Worm (Caenorhabditis elegans) whole organism, late embryonic: Measurements from ENCODE around the gene snfc-5.
A peak's percentile ranks its signal among the peaks of the same experiment; 100 is the strongest.

Experiments
- C38D4.7 ChIP-seq: fragments of 200-800 bp; sonication (Bioruptor generic); optimal IDR thresholded peaks from 2 replicates; lab custom pipeline; 2018; ENCODE audit warnings: mild to moderate bottlenecking, missing genetic modification characterization, moderate library complexity, missing compliant biosample characterization
- K09A11.1 ChIP-seq: sonication (generic microtip); optimal IDR thresholded peaks from 2 replicates; lab custom pipeline; 2017; ENCODE audit warnings: antibody characterized with exemption, mild to moderate bottlenecking, missing genetic modification characterization, missing compliant biosample characterization; ENCODE audit not compliant: insufficient read depth
- T23F11.4 ChIP-seq: fragments of 200-800 bp; sonication (Bioruptor generic); optimal IDR thresholded peaks from 2 replicates; lab custom pipeline; 2018; ENCODE audit warnings: mild to moderate bottlenecking, missing genetic modification characterization, missing compliant biosample characterization
- Y22D7AL.16 ChIP-seq: sonication (generic microtip); optimal IDR thresholded peaks from 2 replicates; lab custom pipeline; 2016; ENCODE audit warnings: missing genetic modification characterization, missing compliant biosample characterization
- ahr-1 ChIP-seq: sonication (generic microtip); optimal IDR thresholded peaks from 2 replicates; lab custom pipeline; 2016; ENCODE audit warnings: missing genetic modification characterization, missing compliant biosample characterization
- ceh-14 ChIP-seq: sonication (generic microtip); optimal IDR thresholded peaks from 2 replicates; lab custom pipeline; 2016; ENCODE audit warnings: missing genotype, missing genetic modification characterization, missing compliant biosample characterization
- ceh-18 ChIP-seq: sonication (generic microtip); optimal IDR thresholded peaks from 2 replicates; lab custom pipeline; 2016; ENCODE audit warnings: missing genetic modification characterization, missing compliant biosample characterization
- ceh-2 ChIP-seq: sonication (generic microtip); optimal IDR thresholded peaks from 2 replicates; lab custom pipeline; 2016; ENCODE audit warnings: missing genotype, missing genetic modification characterization, missing compliant biosample characterization
- ceh-24 ChIP-seq: sonication (generic microtip); optimal IDR thresholded peaks from 2 replicates; lab custom pipeline; 2016; ENCODE audit warnings: mild to moderate bottlenecking, missing genetic modification characterization, missing compliant biosample characterization
- ceh-34 ChIP-seq: sonication (generic microtip); optimal IDR thresholded peaks from 2 replicates; lab custom pipeline; 2016; ENCODE audit warnings: mild to moderate bottlenecking, missing genetic modification characterization, missing compliant biosample characterization
- ceh-45 ChIP-seq: fragments of 200-800 bp; sonication (Bioruptor generic); IDR thresholded peaks from 2 replicates; pipeline ENCODE4 v1.3.6; 2022; ENCODE audit warnings: missing genetic modification reagents, missing genetic modification characterization, missing compliant biosample characterization
- ceh-6 ChIP-seq: fragments of 200-800 bp; sonication (Bioruptor generic); optimal IDR thresholded peaks from 2 replicates; lab custom pipeline; 2018; ENCODE audit warnings: mild to moderate bottlenecking, missing genetic modification characterization, missing compliant biosample characterization
- ceh-9 ChIP-seq: sonication (generic microtip); optimal IDR thresholded peaks from 2 replicates; lab custom pipeline; 2016; ENCODE audit warnings: mild to moderate bottlenecking, missing genetic modification characterization, inconsistent platforms, missing compliant biosample characterization
- che-1 ChIP-seq: sonication (generic microtip); optimal IDR thresholded peaks from 2 replicates; lab custom pipeline; 2016; ENCODE audit warnings: mild to moderate bottlenecking, missing genetic modification characterization, missing compliant biosample characterization
- elt-2 ChIP-seq: sonication (generic microtip); optimal IDR thresholded peaks from 2 replicates; lab custom pipeline; 2016; ENCODE audit warnings: missing genetic modification reagents, missing genetic modification characterization, missing compliant biosample characterization
- elt-4 ChIP-seq: sonication (generic microtip); optimal IDR thresholded peaks from 2 replicates; lab custom pipeline; 2016; ENCODE audit warnings: missing genetic modification characterization, missing compliant biosample characterization
- ets-4 ChIP-seq: sonication (generic microtip); optimal IDR thresholded peaks from 2 replicates; lab custom pipeline; 2016; ENCODE audit warnings: missing genetic modification characterization, missing compliant biosample characterization
- eyg-1 ChIP-seq: sonication (generic microtip); optimal IDR thresholded peaks from 2 replicates; lab custom pipeline; 2016; ENCODE audit warnings: missing genotype, missing genetic modification characterization, missing compliant biosample characterization
- fax-1 ChIP-seq: sonication (generic microtip); optimal IDR thresholded peaks from 2 replicates; lab custom pipeline; 2016; ENCODE audit warnings: missing genotype, missing genetic modification characterization, missing compliant biosample characterization
- fkh-6 ChIP-seq: sonication (generic microtip); optimal IDR thresholded peaks from 2 replicates; lab custom pipeline; 2016; ENCODE audit warnings: missing genetic modification characterization, missing compliant biosample characterization
- hlh-15 ChIP-seq: sonication (generic microtip); optimal IDR thresholded peaks from 2 replicates; lab custom pipeline; 2016; ENCODE audit warnings: missing genetic modification characterization, missing compliant biosample characterization
- hlh-30 ChIP-seq: sonication (generic microtip); optimal IDR thresholded peaks from 2 replicates; lab custom pipeline; 2017; ENCODE audit warnings: antibody characterized with exemption, missing genetic modification characterization, missing compliant biosample characterization; ENCODE audit not compliant: insufficient read depth
- hlh-6 ChIP-seq: sonication (generic microtip); optimal IDR thresholded peaks from 2 replicates; lab custom pipeline; 2016; ENCODE audit warnings: missing genotype, missing genetic modification characterization, missing compliant biosample characterization
- lim-6 ChIP-seq: sonication (generic microtip); optimal IDR thresholded peaks from 2 replicates; lab custom pipeline; 2016; ENCODE audit warnings: missing genetic modification characterization, missing compliant biosample characterization
- lin-11 ChIP-seq: fragments of 200-800 bp; sonication (Bioruptor generic); optimal IDR thresholded peaks from 2 replicates; lab custom pipeline; 2018; ENCODE audit warnings: mild to moderate bottlenecking, missing genetic modification characterization, missing compliant biosample characterization
- nfya-1 ChIP-seq: sonication (generic microtip); optimal IDR thresholded peaks from 2 replicates; lab custom pipeline; 2017; ENCODE audit warnings: missing genetic modification characterization, mild to moderate bottlenecking, missing compliant biosample characterization, antibody characterized with exemption, moderate library complexity
- nhr-11 ChIP-seq: fragments of 150-350 bp; optimal IDR thresholded peaks from 2 replicates; lab custom pipeline; 2014; ENCODE audit warnings: missing biosample characterization, missing genetic modification characterization
- nhr-232 ChIP-seq: sonication (generic microtip); optimal IDR thresholded peaks from 2 replicates; lab custom pipeline; 2016; ENCODE audit warnings: missing genetic modification characterization, missing compliant biosample characterization
- pat-9 ChIP-seq: fragments of 200-800 bp; sonication (Bioruptor generic); optimal IDR thresholded peaks from 2 replicates; lab custom pipeline; 2018; ENCODE audit warnings: mild to moderate bottlenecking, missing genetic modification characterization, moderate library complexity, missing compliant biosample characterization
- pha-2 ChIP-seq: sonication (generic microtip); optimal IDR thresholded peaks from 2 replicates; lab custom pipeline; 2017; ENCODE audit warnings: mild to moderate bottlenecking, missing genetic modification characterization, missing compliant biosample characterization
- pqm-1 ChIP-seq: sonication (generic microtip); optimal IDR thresholded peaks from 2 replicates; lab custom pipeline; 2016; ENCODE audit warnings: missing genetic modification characterization, missing compliant biosample characterization
- rnt-1 ChIP-seq: sonication (generic microtip); optimal IDR thresholded peaks from 2 replicates; lab custom pipeline; 2016; ENCODE audit warnings: missing genetic modification characterization, missing compliant biosample characterization
- sox-2 ChIP-seq: fragments of 200-800 bp; sonication (Bioruptor generic); IDR thresholded peaks from 2 replicates; pipeline ENCODE4 v1.3.6; 2022; ENCODE audit warnings: missing genetic modification reagents, missing genetic modification characterization, missing compliant biosample characterization
- syd-9 ChIP-seq: sonication (generic microtip); optimal IDR thresholded peaks from 2 replicates; lab custom pipeline; 2016; ENCODE audit warnings: mild to moderate bottlenecking, missing genetic modification characterization, moderate library complexity, missing compliant biosample characterization
- tbx-2 ChIP-seq: sonication (generic microtip); optimal IDR thresholded peaks from 2 replicates; lab custom pipeline; 2016; ENCODE audit warnings: missing genetic modification characterization, missing compliant biosample characterization
- tbx-7 ChIP-seq: sonication (generic microtip); optimal IDR thresholded peaks from 2 replicates; lab custom pipeline; 2016; ENCODE audit warnings: missing genotype, missing genetic modification characterization, missing compliant biosample characterization
- ttx-3 ChIP-seq: sonication (generic microtip); optimal IDR thresholded peaks from 2 replicates; lab custom pipeline; 2016; ENCODE audit warnings: missing genetic modification reagents, missing genetic modification characterization, missing compliant biosample characterization
- unc-42 ChIP-seq: sonication (generic microtip); optimal IDR thresholded peaks from 2 replicates; lab custom pipeline; 2016; ENCODE audit warnings: missing genotype, missing genetic modification characterization, missing compliant biosample characterization
- zip-5 ChIP-seq: sonication (generic microtip); optimal IDR thresholded peaks from 2 replicates; lab custom pipeline; 2016; ENCODE audit warnings: missing genetic modification characterization, missing compliant biosample characterization

The snfc-5 gene

DNA sequence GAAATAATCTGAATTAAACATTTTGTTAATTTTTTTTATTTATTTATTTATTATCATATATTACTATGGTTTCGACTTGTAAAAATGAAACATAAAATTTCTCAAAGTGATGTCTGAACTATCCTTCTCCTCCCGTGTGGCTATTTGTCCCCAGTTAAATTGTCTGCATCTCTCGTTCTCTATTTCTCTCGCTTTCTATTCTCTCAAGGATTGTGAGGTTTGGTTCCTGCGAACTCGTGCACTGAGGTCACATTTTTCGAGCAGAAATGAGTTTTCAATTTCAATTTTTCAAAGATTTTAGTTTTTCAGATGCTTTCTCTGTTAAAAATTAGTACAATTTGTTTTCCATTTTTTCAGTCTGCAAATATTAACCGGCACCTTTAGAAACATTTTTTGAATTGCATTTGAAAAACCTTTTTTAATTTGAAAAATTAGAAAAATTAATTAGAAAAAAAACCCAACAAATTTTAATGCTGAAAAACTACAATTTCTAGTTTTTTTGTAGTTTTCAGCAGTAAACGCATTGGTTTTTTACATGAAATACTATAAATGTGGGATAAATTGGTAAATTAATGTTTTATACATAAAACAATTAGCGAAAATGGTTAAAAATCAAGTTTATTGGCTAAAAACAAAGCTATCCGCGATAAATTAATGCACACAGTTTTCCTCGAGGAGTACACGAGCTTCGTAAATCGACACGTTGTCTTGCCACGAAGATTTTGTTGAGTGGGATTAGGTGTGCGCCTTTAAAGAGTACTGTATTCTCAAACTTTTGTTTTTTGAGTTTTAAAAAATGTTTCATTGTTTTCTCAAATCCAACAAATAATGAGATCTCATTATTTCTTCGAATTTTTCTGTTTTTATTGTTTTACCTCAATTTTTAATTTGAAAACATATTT is 7.8 kb downstream of the snfc-5 start:
- TF ChIP-seq Y22D7AL.16 (tag; lab: Kevin White, UChicago) (no peak), elt-4 (tag; lab: Kevin White, UChicago) (no peak), ceh-9 (no peak), rnt-1 (tag; lab: Kevin White, UChicago) (no peak), nhr-11 (tag; lab: Kevin White, UChicago) (no peak), ceh-45 (no peak), ttx-3 (tag; lab: Kevin White, UChicago) (no peak), hlh-15 (no peak), tbx-7 (tag; lab: Kevin White, UChicago) (no peak), ets-4 (no peak), tbx-2 (tag; lab: Kevin White, UChicago) (no peak), hlh-30 (tag; lab: Kevin White, UChicago) (no peak), fkh-6 (tag; lab: Kevin White, UChicago) (no peak), K09A11.1 (tag; lab: Kevin White, UChicago) (no peak), lim-6 (tag; lab: Kevin White, UChicago) (no peak), pha-2 (tag; lab: Kevin White, UChicago) (no peak), pat-9 (tag; lab: Kevin White, UChicago) (no peak), pqm-1 (tag; lab: Kevin White, UChicago) (no peak), ahr-1 (tag; lab: Kevin White, UChicago) (no peak), eyg-1 (no peak)

DNA sequence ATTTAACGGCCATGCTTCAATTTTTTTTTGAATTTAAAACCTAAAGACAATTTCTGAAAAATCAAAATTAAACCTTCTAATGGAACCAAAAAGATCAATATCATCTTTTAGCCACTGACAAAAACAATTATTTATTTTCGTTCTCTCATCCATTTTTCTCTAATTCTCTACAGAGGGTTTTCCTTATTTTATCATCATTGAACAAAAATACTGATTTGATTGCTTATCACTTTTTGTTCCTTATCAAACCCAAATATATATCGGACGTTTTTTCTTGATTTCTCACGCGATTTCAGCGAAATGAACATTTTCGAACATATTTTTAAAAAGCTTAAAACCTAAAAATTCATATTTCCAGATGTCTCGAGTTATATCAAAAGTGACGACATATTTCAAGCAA is 8.5 kb downstream of the snfc-5 start, which contains the start of gene mpc-1:
Gene mpc-1 (plus strand): TSS at position 359 of the 400 bp plus-strand sequence.
- TF ChIP-seq elt-2 (tag; lab: Kevin White, UChicago) (peak; percentile 90), ceh-24 (no peak)

ce11 chrIII:4414041-4414440 is 9.5 kb downstream of the snfc-5 start:
- TF ChIP-seq unc-42 (tag; lab: Kevin White, UChicago) (peak; percentile 5), hlh-15 (peak; percentile 7), sox-2 (peak; percentile 63), ceh-14 (tag; lab: Kevin White, UChicago) (peak; percentile 41), syd-9 (tag; lab: Kevin White, UChicago) (peak; percentile 30), ceh-2 (tag; lab: Kevin White, UChicago) (peak; percentile 5), pha-2 (tag; lab: Kevin White, UChicago) (peak; percentile 42), nhr-232 (tag; lab: Kevin White, UChicago) (peak; percentile 9), elt-2 (tag; lab: Kevin White, UChicago) (peak; percentile 57), lin-11 (peak; percentile 12), zip-5 (tag; lab: Kevin White, UChicago) (peak; percentile 8), ceh-6 (peak; percentile 38), tbx-2 (tag; lab: Kevin White, UChicago) (peak; percentile 44), T23F11.4 (GFP tag; lab: Kevin White, UChicago) (peak; percentile 29), hlh-6 (peak; percentile 23), nfya-1 (tag; lab: Kevin White, UChicago) (peak; percentile 12), fkh-6 (tag; lab: Kevin White, UChicago) (peak; percentile 19), ceh-34 (tag; lab: Kevin White, UChicago) (peak; percentile 19), Y22D7AL.16 (tag; lab: Kevin White, UChicago) (peak; percentile 20), K09A11.1 (tag; lab: Kevin White, UChicago) (peak; percentile 22), che-1 (tag; lab: Kevin White, UChicago) (peak; percentile 11), ceh-45 (peak; percentile 66; the same call in 1 of the 2 replicates), fax-1 (tag; lab: Kevin White, UChicago) (peak; percentile 20), ceh-18 (tag; lab: Kevin White, UChicago) (peak; percentile 11), pat-9 (tag; lab: Kevin White, UChicago) (peak; percentile 13), C38D4.7 (GFP tag; lab: Kevin White, UChicago) (peak; percentile 41)
